Worm (Caenorhabditis elegans): ENCODE data around the gene T18D3.6.

The T18D3.6 gene

DNA sequence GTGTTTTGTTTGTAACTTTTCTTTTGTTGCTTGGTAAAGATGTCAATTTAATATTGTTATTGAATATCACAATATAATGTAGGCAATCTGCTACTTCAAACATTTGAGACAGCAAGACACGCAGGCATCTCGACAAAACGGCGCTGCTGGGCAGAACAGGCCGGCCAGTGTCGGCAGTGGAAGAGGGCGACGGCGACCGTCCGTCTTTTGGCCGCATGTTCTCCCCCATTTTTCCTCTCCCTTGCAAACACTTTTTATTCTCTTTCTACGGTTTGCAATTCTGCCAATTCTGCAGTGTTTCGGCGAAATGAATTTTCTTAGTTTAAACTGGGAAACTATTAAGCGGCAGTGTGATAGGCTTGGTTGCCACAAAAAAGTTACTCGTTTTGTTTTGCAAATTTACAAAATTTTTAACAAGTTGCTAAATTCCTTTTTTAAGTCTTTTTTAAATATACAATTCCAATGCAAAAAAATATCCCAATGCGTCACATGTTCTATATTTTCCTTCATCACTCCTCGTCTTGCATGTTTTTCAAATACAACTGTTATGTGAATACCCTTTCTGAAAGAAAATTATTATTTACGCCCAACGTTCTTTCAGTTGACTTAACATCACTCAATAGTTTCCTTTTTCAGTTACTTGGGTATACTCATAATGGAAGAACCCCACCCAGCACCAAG, at the start of gene T18D3.6:
T18D3.6 (plus strand) TSS at position 631 of the 681 bp plus-strand sequence.
- TF ChIP-seq T22C8.4 (GFP tag; IDR thresholded peaks at IDR 0.05) (no peak), klf-2 (GFP tag; conservative IDR thresholded peaks at IDR 0.05) (0 out of 2 replicates have a peak, but pooled peaks have one; percentile 23), flt-1 (GFP tag; IDR thresholded peaks at IDR 0.05) (no peak)

DNA sequence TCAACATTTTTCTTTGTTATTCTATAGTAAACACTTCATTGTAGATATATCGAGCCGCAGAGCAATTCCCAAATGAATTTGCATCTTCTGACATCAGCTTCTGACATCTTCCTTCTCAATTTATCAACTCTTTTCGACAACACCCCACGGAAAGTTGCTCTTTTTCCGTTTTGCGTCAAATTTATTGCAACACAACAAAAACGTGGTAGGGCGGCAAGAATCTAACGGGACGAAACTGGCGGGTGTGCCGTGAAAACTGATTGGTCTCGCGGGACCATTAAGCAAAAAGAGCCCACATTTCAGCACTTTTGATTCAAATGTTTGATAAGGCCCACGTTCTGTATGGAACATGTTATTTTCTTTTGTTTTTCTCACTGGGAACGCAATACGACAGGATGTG, 45.0 kb upstream of the T18D3.6 start:
- no peak for TF ChIP-seq T22C8.4 (GFP tag; IDR thresholded peaks at IDR 0.05)
- TF ChIP-seq cog-1 (tag; optimal IDR thresholded peaks at IDR 0.05) = no peak
- TF ChIP-seq ztf-29 (GFP tag; IDR thresholded peaks at IDR 0.05) = no peak
- TF ChIP-seq tab-1 (GFP tag; IDR thresholded peaks at IDR 0.05) = no peak
- no peak for TF ChIP-seq ztf-23 (GFP tag; IDR thresholded peaks at IDR 0.05)
- no peak for TF ChIP-seq klf-2 (GFP tag; conservative IDR thresholded peaks at IDR 0.05)
- no peak for TF ChIP-seq flt-1 (GFP tag; IDR thresholded peaks at IDR 0.05)
- no peak for TF ChIP-seq med-1 (GFP tag; optimal IDR thresholded peaks at IDR 0.05; ENCODE audit: insufficient read depth)
- no peak for TF ChIP-seq ref-1 (GFP tag; conservative IDR thresholded peaks at IDR 0.05)

- TF ChIP-seq ztf-23 (GFP tag; IDR thresholded peaks at IDR 0.05) (no peak), ref-1 (GFP tag; conservative IDR thresholded peaks at IDR 0.05) (no peak), tab-1 (GFP tag; IDR thresholded peaks at IDR 0.05) (no peak), med-1 (GFP tag; optimal IDR thresholded peaks at IDR 0.05; ENCODE audit: insufficient read depth) (no peak), flt-1 (GFP tag; IDR thresholded peaks at IDR 0.05) (no peak), klf-2 (GFP tag; conservative IDR thresholded peaks at IDR 0.05) (no peak), cog-1 (tag; optimal IDR thresholded peaks at IDR 0.05) (no peak), T22C8.4 (GFP tag; IDR thresholded peaks at IDR 0.05) (no peak), ztf-29 (GFP tag; IDR thresholded peaks at IDR 0.05) (no peak)
Measured at ce11 chrX:12406037-12406436, 43.7 kb upstream of the T18D3.6 start.

DNA sequence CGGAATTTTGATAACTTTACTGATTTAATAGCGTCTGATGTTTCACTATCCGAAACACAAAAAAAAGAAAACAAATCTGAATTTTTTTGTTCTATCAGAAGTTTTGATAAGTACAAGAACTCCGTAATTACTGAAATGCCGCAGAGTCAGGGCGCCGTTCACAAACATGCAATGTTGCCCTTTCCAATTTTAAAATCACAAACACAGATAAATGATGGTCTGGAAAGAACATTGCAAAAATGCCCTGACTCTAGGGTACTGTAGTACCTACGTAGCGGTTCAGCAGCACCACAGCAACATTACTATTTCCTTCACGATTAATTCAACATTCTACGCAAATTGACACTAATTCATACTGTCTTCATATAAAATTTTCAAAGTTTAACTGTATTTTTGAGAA, 43.1 kb upstream of the T18D3.6 start:
- TF ChIP-seq klf-2 (GFP tag; conservative IDR thresholded peaks at IDR 0.05) (no peak), ztf-29 (GFP tag; IDR thresholded peaks at IDR 0.05) (no peak)

DNA sequence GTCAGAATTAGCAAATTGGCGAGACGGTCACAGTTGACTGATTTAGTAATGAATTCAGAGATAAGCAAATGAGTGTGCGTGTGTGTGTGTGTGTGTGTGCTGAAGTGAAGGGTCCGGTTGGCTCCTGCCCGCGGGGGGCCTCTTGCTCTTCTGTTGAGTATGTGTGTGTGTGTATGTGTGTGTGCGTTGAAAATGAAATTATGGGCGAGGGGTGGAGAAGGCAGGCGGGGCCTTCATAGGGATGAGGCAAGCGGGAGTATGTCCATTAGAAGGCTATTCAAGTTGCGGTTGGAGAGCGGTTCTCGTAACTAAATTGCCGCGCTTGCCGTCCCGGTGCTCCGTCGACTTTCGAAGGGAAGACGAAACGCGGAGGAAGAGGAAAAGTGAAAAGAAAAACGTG, 42.4 kb upstream of the T18D3.6 start:
- no peak for TF ChIP-seq T22C8.4 (GFP tag; IDR thresholded peaks at IDR 0.05)
- no peak for TF ChIP-seq flt-1 (GFP tag; IDR thresholded peaks at IDR 0.05)
- peak; percentile 63 for TF ChIP-seq tab-1 (GFP tag; IDR thresholded peaks at IDR 0.05)
- 0 out of 2 replicates have a peak, but pooled peaks have one; percentile 34 for TF ChIP-seq ztf-23 (GFP tag; IDR thresholded peaks at IDR 0.05)

ce11 chrX:12413941-12414340, 35.8 kb upstream of the T18D3.6 start, which contains the start of gene lin-2:
Gene lin-2, minus strand, starts transcription at chrX:12414041.
- TF ChIP-seq ztf-29 (GFP tag; IDR thresholded peaks at IDR 0.05) = no peak
- no peak for TF ChIP-seq flt-1 (GFP tag; IDR thresholded peaks at IDR 0.05)

- TF ChIP-seq ztf-23 (GFP tag; IDR thresholded peaks at IDR 0.05) (no peak), ztf-29 (GFP tag; IDR thresholded peaks at IDR 0.05) (no peak), flt-1 (GFP tag; IDR thresholded peaks at IDR 0.05) (no peak), cog-1 (tag; optimal IDR thresholded peaks at IDR 0.05) (no peak), T22C8.4 (GFP tag; IDR thresholded peaks at IDR 0.05) (no peak), med-1 (GFP tag; optimal IDR thresholded peaks at IDR 0.05; ENCODE audit: insufficient read depth) (no peak), tab-1 (GFP tag; IDR thresholded peaks at IDR 0.05) (no peak), ref-1 (GFP tag; conservative IDR thresholded peaks at IDR 0.05) (no peak), klf-2 (GFP tag; conservative IDR thresholded peaks at IDR 0.05) (no peak)
Measured at ce11 chrX:12415832-12416231, 33.9 kb upstream of the T18D3.6 start.

DNA sequence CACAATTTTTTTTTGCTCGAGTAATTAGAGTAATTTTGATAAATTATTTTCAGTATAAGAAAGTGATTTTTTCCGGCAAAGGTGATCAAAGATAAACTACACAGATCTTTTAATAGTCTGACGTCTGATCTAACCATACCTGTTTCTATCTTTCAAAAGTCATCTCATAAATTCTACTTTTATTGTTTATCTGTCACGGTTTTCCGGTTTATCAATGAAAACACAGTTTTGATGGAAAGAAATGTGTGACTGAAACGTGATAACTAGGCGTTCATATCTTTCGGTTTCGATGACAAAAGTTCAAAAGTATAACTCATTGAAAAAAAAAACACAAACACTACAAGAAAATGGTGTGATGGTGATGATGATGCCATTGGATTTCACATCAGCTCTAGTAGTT, 27.1 kb upstream of the T18D3.6 start:
- TF ChIP-seq ztf-23 (GFP tag; IDR thresholded peaks at IDR 0.05) (no peak), ztf-29 (GFP tag; IDR thresholded peaks at IDR 0.05) (no peak), tab-1 (GFP tag; IDR thresholded peaks at IDR 0.05) (no peak), klf-2 (GFP tag; conservative IDR thresholded peaks at IDR 0.05) (no peak), med-1 (GFP tag; optimal IDR thresholded peaks at IDR 0.05; ENCODE audit: insufficient read depth) (no peak), flt-1 (GFP tag; IDR thresholded peaks at IDR 0.05) (no peak), cog-1 (tag; optimal IDR thresholded peaks at IDR 0.05) (no peak), T22C8.4 (GFP tag; IDR thresholded peaks at IDR 0.05) (no peak), ref-1 (GFP tag; conservative IDR thresholded peaks at IDR 0.05) (no peak)

- TF ChIP-seq ref-1 (GFP tag; conservative IDR thresholded peaks at IDR 0.05) (no peak), cog-1 (tag; optimal IDR thresholded peaks at IDR 0.05) (no peak), ztf-23 (GFP tag; IDR thresholded peaks at IDR 0.05) (no peak), tab-1 (GFP tag; IDR thresholded peaks at IDR 0.05) (no peak), flt-1 (GFP tag; IDR thresholded peaks at IDR 0.05) (no peak), med-1 (GFP tag; optimal IDR thresholded peaks at IDR 0.05; ENCODE audit: insufficient read depth) (no peak), klf-2 (GFP tag; conservative IDR thresholded peaks at IDR 0.05) (no peak), T22C8.4 (GFP tag; IDR thresholded peaks at IDR 0.05) (no peak), ztf-29 (GFP tag; IDR thresholded peaks at IDR 0.05) (no peak)
Measured at ce11 chrX:12425427-12425826, 24.3 kb upstream of the T18D3.6 start, which contains the start of gene T24D3.2. Gene T24D3.2, plus strand, starts transcription at chrX:12425730.

- TF ChIP-seq ztf-29 (GFP tag; IDR thresholded peaks at IDR 0.05) (no peak), klf-2 (GFP tag; conservative IDR thresholded peaks at IDR 0.05) (no peak), ref-1 (GFP tag; conservative IDR thresholded peaks at IDR 0.05) (no peak), med-1 (GFP tag; optimal IDR thresholded peaks at IDR 0.05; ENCODE audit: insufficient read depth) (no peak), flt-1 (GFP tag; IDR thresholded peaks at IDR 0.05) (no peak), cog-1 (tag; optimal IDR thresholded peaks at IDR 0.05) (no peak), tab-1 (GFP tag; IDR thresholded peaks at IDR 0.05) (no peak)
Measured at ce11 chrX:12430309-12430708, 19.4 kb upstream of the T18D3.6 start, which contains the start of gene med-1. Gene med-1, plus strand, starts transcription at chrX:12430609.

All from whole organism, midembryonic.